Worm (Caenorhabditis elegans) whole organism, L1 larva: ENCODE data around the gene F59F5.4.

Experiments
- C16A3.4 ChIP-seq: fragments of 150-350 bp; optimal IDR thresholded peaks from 2 replicates; lab custom pipeline; 2014; ENCODE audit warnings: missing biosample characterization, missing genetic modification characterization
- aly-2 ChIP-seq: fragments of 150-350 bp; optimal IDR thresholded peaks from 2 replicates; lab custom pipeline; 2014; ENCODE audit warnings: missing biosample characterization, missing genetic modification characterization
- blmp-1 ChIP-seq: fragments of 150-350 bp; optimal IDR thresholded peaks from 2 replicates; lab custom pipeline; 2014; ENCODE audit warnings: missing biosample characterization, missing genetic modification characterization
- ceh-63 ChIP-seq: fragments of 200-800 bp; sonication (Bioruptor generic); optimal IDR thresholded peaks from 2 replicates; lab custom pipeline; 2018; ENCODE audit warnings: mild to moderate bottlenecking, missing genetic modification characterization, missing compliant biosample characterization
- ceh-82 ChIP-seq, 3 experiments: fragments of 150-350 bp in 1 of 3; sonication (generic microtip) in 2 of 3; optimal IDR thresholded peaks; 2 replicates each; lab custom pipeline; 2014 to 2017; ENCODE audit warnings: missing biosample characterization in 3 of 3, missing genetic modification characterization in 3 of 3
- ceh-88 ChIP-seq: fragments of 200-800 bp; sonication (Bioruptor generic); IDR thresholded peaks from 2 replicates; pipeline ENCODE4 v1.3.6; 2022; ENCODE audit warnings: missing genetic modification characterization, missing compliant biosample characterization
- dpl-1 ChIP-seq, 3 experiments: fragments of 150-350 bp in 2 of 3; sonication (generic microtip) in 1 of 3; optimal IDR thresholded peaks; 2 replicates each; lab custom pipeline; 2014 to 2017; ENCODE audit warnings: missing biosample characterization in 3 of 3, missing genetic modification characterization in 3 of 3, missing genetic modification reagents in 3 of 3
- dsc-1 ChIP-seq: sonication (generic microtip); optimal IDR thresholded peaks from 2 replicates; lab custom pipeline; 2016; ENCODE audit warnings: mild to moderate bottlenecking, missing genetic modification characterization, missing compliant biosample characterization
- efl-1 ChIP-seq, 4 experiments: fragments of 150-350 bp; optimal IDR thresholded peaks in 3 of 4; peaks in 1 of 4; 1 replicate in 1 of 4; 2 replicates in 3 of 4; lab custom pipeline; 2014; ENCODE audit warnings: missing biosample characterization in 2 of 4, missing genetic modification characterization in 2 of 4, missing genetic modification reagents in 2 of 4
- efl-3 ChIP-seq: fragments of 200-800 bp; sonication (Bioruptor generic); optimal IDR thresholded peaks from 2 replicates; lab custom pipeline; 2018; ENCODE audit warnings: mild to moderate bottlenecking, missing genetic modification characterization, missing compliant biosample characterization
- egl-27 ChIP-seq, 2 experiments: fragments of 150-350 bp in 1 of 2; sonication (generic microtip); optimal IDR thresholded peaks; 3 replicates each; lab custom pipeline; 2017 to 2018; ENCODE audit warnings: missing biosample characterization in 2 of 2, missing genetic modification characterization in 2 of 2, missing genetic modification reagents in 2 of 2
- elt-2 ChIP-seq: sonication (generic microtip); optimal IDR thresholded peaks from 2 replicates; lab custom pipeline; 2016; ENCODE audit warnings: missing genetic modification characterization, mild to moderate bottlenecking, inconsistent platforms, missing compliant biosample characterization, missing genetic modification reagents
- elt-3 ChIP-seq, 6 experiments: fragments of 150-350 bp in 1 of 6; sonication (generic microtip); optimal IDR thresholded peaks; 2 replicates each; lab custom pipeline; 2017 to 2018; ENCODE audit warnings: missing biosample characterization in 6 of 6, missing genetic modification characterization in 6 of 6, inconsistent platforms in 1 of 6
- fkh-10 ChIP-seq: sonication (generic microtip); optimal IDR thresholded peaks from 2 replicates; lab custom pipeline; 2017; ENCODE audit warnings: missing biosample characterization, missing genetic modification reagents, missing genetic modification characterization
- fkh-4 ChIP-seq: sonication (generic microtip); optimal IDR thresholded peaks from 2 replicates; lab custom pipeline; 2016; ENCODE audit warnings: missing compliant biosample characterization, missing genetic modification characterization, borderline replicate concordance
- fkh-8 ChIP-seq: sonication (generic microtip); optimal IDR thresholded peaks from 2 replicates; lab custom pipeline; 2016; ENCODE audit warnings: mild to moderate bottlenecking, missing genetic modification characterization, missing compliant biosample characterization
- fos-1 ChIP-seq: fragments of 150-350 bp; optimal IDR thresholded peaks from 2 replicates; lab custom pipeline; 2014; ENCODE audit warnings: missing biosample characterization, missing genetic modification characterization
- hlh-17 ChIP-seq: fragments of 200-800 bp; sonication (Bioruptor generic); optimal IDR thresholded peaks from 2 replicates; lab custom pipeline; 2018; ENCODE audit warnings: missing genetic modification characterization, mild to moderate bottlenecking, missing compliant biosample characterization, moderate library complexity, borderline replicate concordance
- hlh-4 ChIP-seq: sonication (generic microtip); optimal IDR thresholded peaks from 2 replicates; lab custom pipeline; 2016; ENCODE audit warnings: mild to moderate bottlenecking, missing genetic modification characterization, missing compliant biosample characterization
- hpl-2 ChIP-seq: fragments of 150-350 bp; optimal IDR thresholded peaks from 2 replicates; lab custom pipeline; 2014; ENCODE audit warnings: missing biosample characterization, missing genetic modification reagents, missing genetic modification characterization
- isw-1 ChIP-seq: fragments of 200-800 bp; sonication (Bioruptor generic); IDR thresholded peaks from 2 replicates; pipeline ENCODE4 v1.3.6; 2022; ENCODE audit warnings: missing genetic modification characterization, missing compliant biosample characterization
- lin-14 ChIP-seq: fragments of 200-800 bp; sonication (Bioruptor generic); optimal IDR thresholded peaks from 2 replicates; lab custom pipeline; 2018; ENCODE audit warnings: mild to moderate bottlenecking, missing genetic modification characterization, moderate library complexity, missing compliant biosample characterization
- lin-15B ChIP-seq: fragments of 150-350 bp; sonication (generic microtip); optimal IDR thresholded peaks from 3 replicates; lab custom pipeline; 2014; ENCODE audit warnings: missing biosample characterization, missing genetic modification characterization
- lir-3 ChIP-seq: sonication (generic microtip); optimal IDR thresholded peaks from 2 replicates; lab custom pipeline; 2016; ENCODE audit warnings: mild to moderate bottlenecking, missing genetic modification characterization, moderate library complexity, missing compliant biosample characterization; ENCODE audit not compliant: poor library complexity
- lsy-2 ChIP-seq, 2 experiments: fragments of 150-350 bp; optimal IDR thresholded peaks; 2 replicates each; lab custom pipeline; 2014; ENCODE audit warnings: missing biosample characterization in 2 of 2, missing genetic modification characterization in 2 of 2
- mef-2 ChIP-seq: fragments of 150-350 bp; optimal IDR thresholded peaks from 2 replicates; lab custom pipeline; 2014; ENCODE audit warnings: missing biosample characterization, missing genetic modification characterization
- nhr-11 ChIP-seq: fragments of 150-350 bp; optimal IDR thresholded peaks from 2 replicates; lab custom pipeline; 2014; ENCODE audit warnings: missing biosample characterization, missing genetic modification characterization
- nhr-19 ChIP-seq: fragments of 200-800 bp; sonication (Bioruptor generic); conservative IDR thresholded peaks from 2 replicates; pipeline ENCODE4 v1.3.6; 2022; ENCODE audit warnings: missing genetic modification characterization, missing compliant biosample characterization
- nhr-20 ChIP-seq: sonication (generic microtip); optimal IDR thresholded peaks from 2 replicates; lab custom pipeline; 2016; ENCODE audit warnings: mild to moderate bottlenecking, missing genetic modification characterization, missing compliant biosample characterization
- nhr-28 ChIP-seq: fragments of 150-350 bp; optimal IDR thresholded peaks from 2 replicates; lab custom pipeline; 2014; ENCODE audit warnings: missing biosample characterization, missing genetic modification characterization
- nhr-47 ChIP-seq: sonication (generic microtip); optimal IDR thresholded peaks from 2 replicates; lab custom pipeline; 2016; ENCODE audit warnings: mild to moderate bottlenecking, missing genetic modification characterization, moderate library complexity, missing compliant biosample characterization
- nhr-77 ChIP-seq: fragments of 150-350 bp; optimal IDR thresholded peaks from 2 replicates; lab custom pipeline; 2014; ENCODE audit warnings: missing biosample characterization, missing genetic modification characterization
- nhr-84 ChIP-seq: sonication (generic microtip); optimal IDR thresholded peaks from 2 replicates; lab custom pipeline; 2017; ENCODE audit warnings: missing biosample characterization, missing genetic modification characterization
- nhr-90 ChIP-seq: sonication (generic microtip); optimal IDR thresholded peaks from 2 replicates; lab custom pipeline; 2016; ENCODE audit warnings: mild to moderate bottlenecking, missing genetic modification characterization, missing compliant biosample characterization; ENCODE audit not compliant: poor library complexity
- pag-3 ChIP-seq: sonication (generic microtip); optimal IDR thresholded peaks from 2 replicates; lab custom pipeline; 2017; ENCODE audit warnings: missing genetic modification characterization, mild to moderate bottlenecking, missing compliant biosample characterization, antibody characterized with exemption, borderline replicate concordance; ENCODE audit not compliant: insufficient read depth
- pax-3 ChIP-seq: fragments of 200-800 bp; sonication (Bioruptor generic); optimal IDR thresholded peaks from 2 replicates; lab custom pipeline; 2018; ENCODE audit warnings: mild to moderate bottlenecking, missing genetic modification characterization, moderate library complexity, missing compliant biosample characterization
- snpc-4 ChIP-seq: fragments of 150-350 bp; optimal IDR thresholded peaks from 2 replicates; lab custom pipeline; 2014; ENCODE audit warnings: missing biosample characterization, missing genetic modification characterization
- sup-37 ChIP-seq: fragments of 200-800 bp; sonication (Bioruptor generic); optimal IDR thresholded peaks from 2 replicates; lab custom pipeline; 2018; ENCODE audit warnings: mild to moderate bottlenecking, missing genetic modification characterization, missing compliant biosample characterization
- swsn-7 ChIP-seq: sonication (generic microtip); optimal IDR thresholded peaks from 2 replicates; lab custom pipeline; 2016; ENCODE audit warnings: missing genetic modification characterization, missing compliant biosample characterization
- unc-130 ChIP-seq: fragments of 150-350 bp; optimal IDR thresholded peaks from 2 replicates; lab custom pipeline; 2017; ENCODE audit warnings: missing biosample characterization, missing genetic modification characterization, inconsistent platforms
- unc-62 ChIP-seq: fragments of 150-350 bp; optimal IDR thresholded peaks from 2 replicates; lab custom pipeline; 2014; ENCODE audit warnings: missing biosample characterization, missing genetic modification reagents, missing genetic modification characterization
- unc-98 ChIP-seq: fragments of 200-800 bp; sonication (Bioruptor generic); IDR thresholded peaks from 2 replicates; pipeline ENCODE4 v1.3.6; 2022; ENCODE audit warnings: missing genetic modification characterization, missing compliant biosample characterization
- zag-1 ChIP-seq: fragments of 150-350 bp; optimal IDR thresholded peaks from 2 replicates; lab custom pipeline; 2014; ENCODE audit warnings: missing biosample characterization, missing genetic modification characterization
- ztf-11 ChIP-seq, 2 experiments: sonication (generic microtip); optimal IDR thresholded peaks; 2 replicates each; lab custom pipeline; 2016 to 2017; ENCODE audit warnings: missing genetic modification characterization in 2 of 2, missing biosample characterization in 1 of 2, missing compliant biosample characterization in 1 of 2

F59F5.4 gene

ce11 chrX:10576410-10576809 lies 33.6 kb downstream of the F59F5.4 start (continued):
- TF ChIP-seq ceh-63 (GFP tag; lab: Kevin White, UChicago) (no peak), lin-14 (GFP tag; lab: Kevin White, UChicago) (peak; percentile 85), nhr-90 (tag; lab: Kevin White, UChicago) (peak; percentile 36), pax-3 (tag; lab: Kevin White, UChicago) (no peak), mef-2 (tag; lab: Kevin White, UChicago) (no peak), ceh-82 (tag; optimal IDR thresholded peaks at IDR 0.05; lab: Kevin White, UChicago) (peak; percentile 22 to 76 (median 66)), nhr-77 (tag; lab: Kevin White, UChicago) (peak; percentile 6), unc-98 (no peak), fkh-10 (no peak), fkh-4 (no peak), unc-130 (no peak), elt-3 (tag; optimal IDR thresholded peaks at IDR 0.05; lab: Kevin White, UChicago) (peak in 2 of 6 experiments; percentile 60 to 70), nhr-28 (tag; lab: Kevin White, UChicago) (no peak), aly-2 (no peak), lsy-2 (tag; optimal IDR thresholded peaks at IDR 0.05; lab: Kevin White, UChicago) (peak; percentile 50 to 81), nhr-11 (tag; lab: Kevin White, UChicago) (no peak), efl-3 (GFP tag; lab: Kevin White, UChicago) (no peak), zag-1 (tag; lab: Kevin White, UChicago) (no peak), efl-1 (optimal IDR thresholded peaks at IDR 0.05; lab: Kevin White, UChicago) (peak in 1 of 2 experiments; percentile 69), efl-1 (GFP tag; optimal IDR thresholded peaks at IDR 0.05 in 1 of 2; lab: Kevin White, UChicago) (peak; percentile 51 to 91), lir-3 (tag; lab: Kevin White, UChicago) (no peak), fos-1 (tag; lab: Kevin White, UChicago) (peak; percentile 60), nhr-20 (tag; lab: Kevin White, UChicago) (peak; percentile 49), nhr-84 (tag; lab: Kevin White, UChicago) (no peak), ztf-11 (tag; optimal IDR thresholded peaks at IDR 0.05; lab: Kevin White, UChicago) (no peak), pag-3 (peak; percentile 16), unc-62 (no peak), fkh-8 (tag; lab: Kevin White, UChicago) (peak; percentile 46), C16A3.4 (peak; percentile 74), elt-2 (no peak), swsn-7 (tag; lab: Kevin White, UChicago) (peak; percentile 48), ceh-88 (GFP tag; lab: Robert Waterston, UW) (no peak), nhr-47 (tag; lab: Kevin White, UChicago) (peak; percentile 59), nhr-19 (GFP tag; lab: Robert Waterston, UW) (peak; percentile 24), egl-27 (tag; optimal IDR thresholded peaks at IDR 0.05; lab: Kevin White, UChicago) (no peak), isw-1 (GFP tag; lab: Robert Waterston, UW) (peak; percentile 21; the same call in 1 of the 2 replicates), sup-37 (GFP tag; lab: Kevin White, UChicago) (no peak), lin-15B (tag; lab: Kevin White, UChicago) (peak; percentile 41), dsc-1 (tag; lab: Kevin White, UChicago) (no peak), snpc-4 (tag; lab: Kevin White, UChicago) (peak; percentile 51), hlh-17 (no peak), dpl-1 (GFP tag; optimal IDR thresholded peaks at IDR 0.05; lab: Kevin White, UChicago) (peak; percentile 33 to 60 (median 53)), hpl-2 (GFP tag; lab: Kevin White, UChicago) (peak; percentile 55), hlh-4 (tag; lab: Kevin White, UChicago) (no peak), blmp-1 (tag; lab: Kevin White, UChicago) (peak; percentile 63)
